Worm (Caenorhabditis elegans): ENCODE data around the gene cest-30.

cest-30 gene

DNA sequence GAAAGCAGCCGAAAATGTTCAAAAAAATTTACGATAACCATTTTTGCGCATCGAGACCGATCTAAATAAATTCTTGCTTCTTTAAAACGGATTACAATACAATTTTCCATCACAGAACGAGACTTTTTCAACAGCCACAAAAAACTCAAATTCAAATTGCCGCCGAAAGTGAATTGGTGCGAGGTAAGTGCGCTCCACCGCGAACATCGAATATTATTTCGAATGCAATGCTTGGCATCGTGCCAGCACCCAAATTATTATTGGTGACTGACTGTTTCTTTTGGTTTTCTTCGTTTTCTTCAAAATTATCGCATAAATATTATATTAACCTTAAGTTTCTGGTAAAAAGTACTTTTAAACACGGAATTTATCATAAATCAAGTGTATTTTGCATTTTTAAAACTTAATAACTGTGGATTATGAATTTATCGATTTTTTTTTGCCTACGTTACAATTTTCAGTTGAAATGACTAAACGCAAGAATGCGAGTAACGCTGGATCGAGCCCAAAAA lies 6.2 kb upstream of the cest-30 start, which contains the start of gene penr-1:
Gene penr-1, plus strand, starts transcription at position 462 of the 512 bp plus-strand sequence.
- no peak for TF ChIP-seq tag-97 (GFP tag; IDR thresholded peaks at IDR 0.05)
- TF ChIP-seq hlh-30 (tag; optimal IDR thresholded peaks at IDR 0.05; ENCODE audit: insufficient read depth), result no peak
- no peak for TF ChIP-seq D1046.2 (GFP tag; IDR thresholded peaks at IDR 0.05)
- peak; percentile 36 for TF ChIP-seq nhr-28 (tag; optimal IDR thresholded peaks at IDR 0.05)
- no peak for TF ChIP-seq daf-16 (GFP tag; optimal IDR thresholded peaks at IDR 0.05)
- no peak for TF ChIP-seq daf-16 (tag; optimal IDR thresholded peaks at IDR 0.05)
- no peak for TF ChIP-seq aly-2 (tag; optimal IDR thresholded peaks at IDR 0.05)
- no peak for TF ChIP-seq nhr-25 (tag; optimal IDR thresholded peaks at IDR 0.05; ENCODE audit: borderline replicate concordance, insufficient read depth)
- TF ChIP-seq set-16 (GFP tag; IDR thresholded peaks at IDR 0.05), result no peak
- TF ChIP-seq dve-1 (tag; optimal IDR thresholded peaks at IDR 0.05; ENCODE audit: insufficient read depth), result no peak
- peak; percentile 92 for TF ChIP-seq lin-38 (GFP tag; IDR thresholded peaks at IDR 0.05)
- no peak for TF ChIP-seq ceh-32 (tag; optimal IDR thresholded peaks at IDR 0.05; ENCODE audit: poor library complexity)
- TF ChIP-seq nhr-10 (tag; optimal IDR thresholded peaks at IDR 0.05), result no peak
- no peak for TF ChIP-seq dmd-9 (GFP tag; IDR thresholded peaks at IDR 0.05)
- no peak for TF ChIP-seq F26F4.8 (GFP tag; conservative IDR thresholded peaks at IDR 0.05)
- peak; percentile 85 for TF ChIP-seq aha-1 (tag)
- TF ChIP-seq zfp-2 (tag; optimal IDR thresholded peaks at IDR 0.05), result no peak
- TF ChIP-seq daf-12 (tag; optimal IDR thresholded peaks at IDR 0.05), result no peak
- TF ChIP-seq gei-8 (GFP tag; optimal IDR thresholded peaks at IDR 0.05), result no peak
- TF ChIP-seq mdt-29 (GFP tag; IDR thresholded peaks at IDR 0.05), result no peak
- no peak for TF ChIP-seq madf-5 (GFP tag; IDR thresholded peaks at IDR 0.05)
- TF ChIP-seq pha-4 (GFP tag; IDR thresholded peaks at IDR 0.05), result no peak
- TF ChIP-seq pha-4 (tag; optimal IDR thresholded peaks at IDR 0.05), result peak; percentile 17
- TF ChIP-seq hlh-11 (tag; optimal IDR thresholded peaks at IDR 0.05), result no peak
- no peak for TF ChIP-seq ZK337.2 (GFP tag; IDR thresholded peaks at IDR 0.05)
- TF ChIP-seq mxl-3 (GFP tag; optimal IDR thresholded peaks at IDR 0.05), result no peak
- TF ChIP-seq dmd-6 (GFP tag; IDR thresholded peaks at IDR 0.05), result no peak; the same call in 1 of the 2 replicates
- TF ChIP-seq fkh-10 (GFP tag; optimal IDR thresholded peaks at IDR 0.05), result no peak
- no peak for TF ChIP-seq lin-39 (tag; optimal IDR thresholded peaks at IDR 0.05)
- no peak for TF ChIP-seq attf-4 (tag; optimal IDR thresholded peaks at IDR 0.05)
- TF ChIP-seq mdl-1 (tag; optimal IDR thresholded peaks at IDR 0.05), result no peak
- no peak for TF ChIP-seq zag-1 (tag; optimal IDR thresholded peaks at IDR 0.05)
- no peak for TF ChIP-seq nhr-77 (tag; optimal IDR thresholded peaks at IDR 0.05)
- peak; percentile 47 for TF ChIP-seq nhr-48 (tag; optimal IDR thresholded peaks at IDR 0.05)
- no peak for TF ChIP-seq F44E2.7 (GFP tag; IDR thresholded peaks at IDR 0.05)
- peak; percentile 7 for TF ChIP-seq unc-130 (GFP tag; optimal IDR thresholded peaks at IDR 0.05)
- no peak for TF ChIP-seq nhr-76 (tag; optimal IDR thresholded peaks at IDR 0.05)
- peak; percentile 1 for TF ChIP-seq nhr-6 (tag; optimal IDR thresholded peaks at IDR 0.05)
- peak; percentile 89 for TF ChIP-seq dpl-1 (GFP tag; optimal IDR thresholded peaks at IDR 0.05)
- TF ChIP-seq nhr-102 (tag; optimal IDR thresholded peaks at IDR 0.05), result no peak
- TF ChIP-seq rbr-2 (tag; optimal IDR thresholded peaks at IDR 0.05), result peak; percentile 53

- TF ChIP-seq nhr-25 (tag; optimal IDR thresholded peaks at IDR 0.05; ENCODE audit: borderline replicate concordance, insufficient read depth) (no peak), aly-2 (tag; optimal IDR thresholded peaks at IDR 0.05) (no peak), zfp-2 (tag; optimal IDR thresholded peaks at IDR 0.05) (no peak), mes-2 (tag; optimal IDR thresholded peaks at IDR 0.05; ENCODE audit: poor library complexity, severe bottlenecking) (no peak), lir-3 (tag; optimal IDR thresholded peaks at IDR 0.05) (no peak), Y5F2A.4 (GFP tag; optimal IDR thresholded peaks at IDR 0.05) (no peak), hmg-1.1 (GFP tag; IDR thresholded peaks at IDR 0.05) (no peak), F49E8.2 (tag; optimal IDR thresholded peaks at IDR 0.05; ENCODE audit: borderline replicate concordance) (no peak), Y75B8A.6 (GFP tag; IDR thresholded peaks at IDR 0.05) (no peak), vab-7 (GFP tag; IDR thresholded peaks at IDR 0.05) (no peak)
Observed at ce11 chrV:5265581-5265980, 2.7 kb upstream of the cest-30 start, which contains the start of the genes srt-69 and B0238.12. TSS of gene srt-69 (minus strand) at chrV:5265681. TSS of gene B0238.12 (plus strand) at chrV:5265844.

Measured in whole organism, L4 larva.